Worm (Caenorhabditis elegans): ENCODE results near the gene R02F2.1.

R02F2.1 gene

ce11 chrIII:5501358-5502287 lies at the start of gene R02F2.1:
Gene R02F2.1 (plus strand): TSS chrIII:5501885.
- TF ChIP-seq vab-15 (tag; optimal IDR thresholded peaks at IDR 0.05) (no peak), nhr-19 (GFP tag; conservative IDR thresholded peaks at IDR 0.05) (peak; percentile 52), ceh-63 (GFP tag; optimal IDR thresholded peaks at IDR 0.05) (no peak), nhr-71 (tag; optimal IDR thresholded peaks at IDR 0.05) (peak; percentile 72), xbp-1 (tag; optimal IDR thresholded peaks at IDR 0.05) (peak; percentile 14), lin-13 (GFP tag; optimal IDR thresholded peaks at IDR 0.05) (no peak), nhr-20 (tag; optimal IDR thresholded peaks at IDR 0.05) (peak; percentile 76), sox-4 (tag; optimal IDR thresholded peaks at IDR 0.05) (peak; percentile 44), lsy-2 (tag; optimal IDR thresholded peaks at IDR 0.05) (peak; percentile 7 to 45), nhr-90 (tag; optimal IDR thresholded peaks at IDR 0.05; ENCODE audit: poor library complexity) (peak; percentile 66), alr-1 (tag; optimal IDR thresholded peaks at IDR 0.05; ENCODE audit: borderline replicate concordance) (no peak), pqm-1 (tag; optimal IDR thresholded peaks at IDR 0.05) (no peak), tbx-2 (tag; optimal IDR thresholded peaks at IDR 0.05) (peak; percentile 38), ceh-8 (GFP tag; optimal IDR thresholded peaks at IDR 0.05) (no peak), dpl-1 (GFP tag; optimal IDR thresholded peaks at IDR 0.05) (peak; percentile 14 to 54 (median 50)), nhr-85 (tag) (peak; percentile 80), fkh-8 (tag; optimal IDR thresholded peaks at IDR 0.05) (peak; percentile 69), tlp-1 (tag; optimal IDR thresholded peaks at IDR 0.05) (no peak), ama-1 (optimal IDR thresholded peaks at IDR 0.05) (no peak), mdl-1 (tag; optimal IDR thresholded peaks at IDR 0.05) (peak in 1 of 2 experiments; percentile 84), mep-1 (tag; optimal IDR thresholded peaks at IDR 0.05) (peak; percentile 49), efl-1 (optimal IDR thresholded peaks at IDR 0.05) (peak in 1 of 2 experiments; percentile 41), efl-1 (GFP tag; optimal IDR thresholded peaks at IDR 0.05 in 1 of 2) (peak; percentile 42 to 95), skn-1 (tag; optimal IDR thresholded peaks at IDR 0.05) (peak; percentile 16), nhr-237 (tag; optimal IDR thresholded peaks at IDR 0.05) (no peak), C16A3.4 (tag; optimal IDR thresholded peaks at IDR 0.05) (peak; percentile 24), dsc-1 (tag; optimal IDR thresholded peaks at IDR 0.05) (peak; percentile 79), ets-5 (GFP tag; IDR thresholded peaks at IDR 0.05) (no peak), fkh-10 (GFP tag; optimal IDR thresholded peaks at IDR 0.05) (no peak), lin-35 (GFP tag; optimal IDR thresholded peaks at IDR 0.05) (peak; percentile 21 to 87), elt-3 (tag; optimal IDR thresholded peaks at IDR 0.05) (peak in 2 of 6 experiments; percentile 19 to 58), rnt-1 (tag; optimal IDR thresholded peaks at IDR 0.05) (no peak), snu-23 (GFP tag; optimal IDR thresholded peaks at IDR 0.05) (peak; percentile 78), blmp-1 (tag; optimal IDR thresholded peaks at IDR 0.05) (peak; percentile 60), mef-2 (tag; optimal IDR thresholded peaks at IDR 0.05) (no peak), ztf-11 (tag; optimal IDR thresholded peaks at IDR 0.05) (peak in 1 of 2 experiments; percentile 14), lin-14 (GFP tag; optimal IDR thresholded peaks at IDR 0.05) (peak; percentile 63), unc-130 (tag; optimal IDR thresholded peaks at IDR 0.05) (peak; percentile 21), nhr-47 (tag; optimal IDR thresholded peaks at IDR 0.05) (peak; percentile 40), efl-3 (GFP tag; optimal IDR thresholded peaks at IDR 0.05) (no peak), aly-2 (tag; optimal IDR thresholded peaks at IDR 0.05) (no peak)

ce11 chrIII:5453290-5453689 lies 48.4 kb upstream of the R02F2.1 start, which contains the start of gene F48E8.4:
Gene F48E8.4 (plus strand): TSS chrIII:5453590.
- no peak for TF ChIP-seq mdl-1 (tag; optimal IDR thresholded peaks at IDR 0.05)
- no peak for TF ChIP-seq efl-1 (optimal IDR thresholded peaks at IDR 0.05)
- TF ChIP-seq efl-1 (GFP tag; optimal IDR thresholded peaks at IDR 0.05 in 1 of 2): peak in 1 of 2 experiments; percentile 82

Data from whole organism, L1 larva.